Fruit fly (Drosophila melanogaster): ENCODE results near the gene CG1677.
A peak's percentile ranks its signal among the peaks of the same experiment; 100 is the strongest.

The CG1677 gene

dm6 chrX:7319053-7319702, 86.4 kb downstream of the CG1677 start (continued):
- TF ChIP-seq Aef1 (GFP tag; IDR thresholded peaks at IDR 0.05) (no peak), dan (GFP tag; IDR thresholded peaks at IDR 0.05) (no peak), CG31441 (GFP tag; IDR thresholded peaks at IDR 0.05) (peak; percentile 88), Ravus (GFP tag; IDR thresholded peaks at IDR 0.05) (no peak), CG10274 (GFP tag; optimal IDR thresholded peaks at IDR 0.05) (peak; percentile 27), ac (GFP tag; optimal IDR thresholded peaks at IDR 0.05) (peak; percentile 61), slbo (GFP tag; IDR thresholded peaks at IDR 0.05) (no peak), schlank (tag; optimal IDR thresholded peaks at IDR 0.05) (no peak), Ets97D (GFP tag; optimal IDR thresholded peaks at IDR 0.05) (no peak), ewg (GFP tag; optimal IDR thresholded peaks at IDR 0.05) (peak; percentile 73), CG17612 (GFP tag; IDR thresholded peaks at IDR 0.05) (no peak), CG34422 (GFP tag; IDR thresholded peaks at IDR 0.05) (peak; percentile 60; the same call in 2 of the 3 replicates), CHES-1-like (GFP tag; optimal IDR thresholded peaks at IDR 0.05) (no peak), Med (GFP tag) (peak; percentile 70), nau (GFP tag; optimal IDR thresholded peaks at IDR 0.05) (no peak), HLH3B (GFP tag; IDR thresholded peaks at IDR 0.05) (peak; percentile 49; the same call in 1 of the 2 replicates), Hsf (GFP tag; optimal IDR thresholded peaks at IDR 0.05) (peak; percentile 77), CG4360 (GFP tag; IDR thresholded peaks at IDR 0.05) (peak; percentile 89), CG1529 (GFP tag; optimal IDR thresholded peaks at IDR 0.05) (peak; percentile 80), bcd (GFP tag; optimal IDR thresholded peaks at IDR 0.05) (peak; percentile 68), seq (GFP tag; IDR thresholded peaks at IDR 0.05) (no peak), PHDP (tag; optimal IDR thresholded peaks at IDR 0.05) (peak; percentile 74), CG16815 (GFP tag; optimal IDR thresholded peaks at IDR 0.05) (peak; percentile 86), CG12236 (GFP tag; optimal IDR thresholded peaks at IDR 0.05) (peak; percentile 67), ara (GFP tag; IDR thresholded peaks at IDR 0.05) (peak; percentile 84), CG18599 (GFP tag; optimal IDR thresholded peaks at IDR 0.05) (peak; percentile 26), CG16863 (GFP tag; optimal IDR thresholded peaks at IDR 0.05) (peak; percentile 69), HmgD (GFP tag; optimal IDR thresholded peaks at IDR 0.05) (no peak), ranshi (GFP tag; IDR thresholded peaks at IDR 0.05) (no peak; the same call in 1 of the 2 replicates), gro (GFP tag; optimal IDR thresholded peaks at IDR 0.05) (no peak), CG31388 (GFP tag; optimal IDR thresholded peaks at IDR 0.05) (no peak), lbe (GFP tag; optimal IDR thresholded peaks at IDR 0.05) (peak; percentile 47), pnt (GFP tag; optimal IDR thresholded peaks at IDR 0.05) (peak; percentile 69), Adf1 (GFP tag; IDR thresholded peaks at IDR 0.05) (peak; percentile 14; the same call in 1 of the 2 replicates), Poxn (GFP tag; IDR thresholded peaks at IDR 0.05) (no peak), CG1602 (GFP tag; optimal IDR thresholded peaks at IDR 0.05) (peak; percentile 83), CG9215 (GFP tag; IDR thresholded peaks at IDR 0.05) (no peak), zen (tag; optimal IDR thresholded peaks at IDR 0.05) (peak; percentile 86), MESR4 (GFP tag; optimal IDR thresholded peaks at IDR 0.05) (no peak), CG11247 (GFP tag; IDR thresholded peaks at IDR 0.05) (0 out of 2 replicates have a peak, but pooled peaks have one; percentile 35), CG31365 (tag; optimal IDR thresholded peaks at IDR 0.05) (no peak), CG7372 (GFP tag; IDR thresholded peaks at IDR 0.05) (0 out of 2 replicates have a peak, but pooled peaks have one; percentile 26), CG10366 (GFP tag; IDR thresholded peaks at IDR 0.05) (peak; percentile 42; the same call in 1 of the 2 replicates), Mad (GFP tag; optimal IDR thresholded peaks at IDR 0.05) (peak; percentile 54), CG12942 (GFP tag; optimal IDR thresholded peaks at IDR 0.05) (peak; percentile 57), sc (optimal IDR thresholded peaks at IDR 0.05) (no peak), sc (GFP tag; optimal IDR thresholded peaks at IDR 0.05) (peak; percentile 76), Rx (GFP tag; IDR thresholded peaks at IDR 0.05) (peak; percentile 54), cad (GFP tag; optimal IDR thresholded peaks at IDR 0.05) (no peak), zfh1 (GFP tag; IDR thresholded peaks at IDR 0.05) (peak; percentile 85), C15 (GFP tag; IDR thresholded peaks at IDR 0.05) (no peak), CG2129 (GFP tag; IDR thresholded peaks at IDR 0.05; ENCODE audit: partially characterized antibody) (no peak)

Data from whole organism, embryonic.